Worm (Caenorhabditis elegans): ENCODE data around the gene Y48E1C.4.

Gene Y48E1C.4

DNA sequence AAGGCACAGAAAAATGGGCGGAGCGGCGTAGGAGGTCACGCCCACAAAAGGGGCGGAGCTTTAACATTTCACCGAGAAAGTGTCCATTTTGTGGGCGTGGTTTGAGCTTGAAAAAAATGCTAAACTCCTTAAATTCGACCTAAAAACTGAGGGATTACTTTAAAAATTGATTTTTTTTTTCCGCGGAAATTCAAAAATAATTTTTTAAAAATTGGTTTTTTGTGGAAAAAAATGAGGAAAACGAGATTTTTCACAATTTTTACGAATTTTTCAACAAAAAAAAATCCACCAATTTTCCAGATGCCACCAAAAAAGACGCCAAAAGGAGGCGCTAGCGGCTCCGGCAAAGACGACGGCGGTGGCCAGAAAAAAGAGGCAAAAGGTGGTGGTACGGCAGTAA, 33.9 kb downstream of the Y48E1C.4 start, which contains the start of gene pinn-4:
Gene pinn-4 (plus strand): TSS at position 301 of the 400 bp plus-strand sequence.
- TF ChIP-seq unc-62 (GFP tag; optimal IDR thresholded peaks at IDR 0.05) (no peak), snpc-4 (tag; optimal IDR thresholded peaks at IDR 0.05) (no peak), zag-1 (tag; optimal IDR thresholded peaks at IDR 0.05) (no peak), nhr-67 (tag; optimal IDR thresholded peaks at IDR 0.05) (no peak), egl-27 (tag; optimal IDR thresholded peaks at IDR 0.05) (no peak), nhr-12 (tag; optimal IDR thresholded peaks at IDR 0.05) (no peak), pqm-1 (tag; optimal IDR thresholded peaks at IDR 0.05) (no peak), elt-2 (tag; optimal IDR thresholded peaks at IDR 0.05) (no peak), elt-3 (tag; optimal IDR thresholded peaks at IDR 0.05) (no peak)

DNA sequence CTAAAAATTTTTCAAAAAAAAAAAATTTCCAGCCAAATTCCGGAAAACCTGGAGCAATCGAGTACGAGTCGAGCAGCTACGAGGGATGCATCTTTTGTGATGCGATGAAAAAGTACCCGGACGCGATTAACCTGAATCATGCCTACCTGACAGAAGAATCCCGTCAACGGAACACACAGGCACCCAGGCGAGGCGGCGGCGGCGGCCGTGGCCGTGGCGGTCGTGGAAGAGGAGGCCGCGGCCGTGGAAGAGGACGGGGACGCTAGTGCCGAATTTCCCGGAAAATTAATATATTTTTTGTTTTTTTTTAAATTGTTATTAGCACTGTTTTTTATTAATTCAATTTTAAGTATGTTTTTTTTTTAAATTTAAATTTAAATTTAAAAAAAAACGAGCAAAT, 35.1 kb downstream of the Y48E1C.4 start:
- TF ChIP-seq nhr-237 (tag; optimal IDR thresholded peaks at IDR 0.05) = no peak
- TF ChIP-seq lin-39 (tag; optimal IDR thresholded peaks at IDR 0.05) = no peak
- no peak for TF ChIP-seq lin-15B (tag; optimal IDR thresholded peaks at IDR 0.05)
- no peak for TF ChIP-seq unc-39 (tag; optimal IDR thresholded peaks at IDR 0.05)
- TF ChIP-seq egl-27 (tag; optimal IDR thresholded peaks at IDR 0.05) = no peak
- no peak for TF ChIP-seq nhr-23 (tag; optimal IDR thresholded peaks at IDR 0.05)

DNA sequence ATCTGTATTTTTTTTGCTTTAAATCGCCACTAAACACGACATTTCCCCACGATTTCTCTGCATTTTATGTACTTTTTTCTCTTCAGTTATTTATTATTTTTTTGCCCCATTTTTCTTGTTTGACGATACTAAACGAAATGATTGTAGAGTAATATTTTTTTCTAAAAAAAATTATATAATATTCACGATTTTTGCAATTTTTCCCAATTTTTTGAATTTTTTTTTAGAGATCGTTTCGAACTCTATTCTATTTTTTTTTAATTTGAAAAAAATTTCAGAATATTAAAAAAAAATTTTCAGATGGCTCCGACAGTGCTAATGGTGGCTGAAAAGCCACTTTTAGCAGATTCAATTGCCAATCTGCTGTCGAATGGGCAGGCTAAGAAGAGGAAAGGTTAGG, 47.2 kb downstream of the Y48E1C.4 start, which contains the start of gene Y48C3A.14:
Gene Y48C3A.14 (plus strand): TSS at position 301 of the 400 bp plus-strand sequence.
- TF ChIP-seq nhr-11 (tag; optimal IDR thresholded peaks at IDR 0.05) = no peak
- no peak for TF ChIP-seq ceh-16 (tag; optimal IDR thresholded peaks at IDR 0.05)
- TF ChIP-seq unc-62 (GFP tag; optimal IDR thresholded peaks at IDR 0.05) = no peak
- no peak for TF ChIP-seq mdl-1 (tag; optimal IDR thresholded peaks at IDR 0.05)
- TF ChIP-seq ZK546.5 (tag; optimal IDR thresholded peaks at IDR 0.05) = no peak
- TF ChIP-seq nhr-25 (tag; optimal IDR thresholded peaks at IDR 0.05) = no peak
- TF ChIP-seq nfya-1 (tag; optimal IDR thresholded peaks at IDR 0.05; ENCODE audit: insufficient read depth) = no peak
- no peak for TF ChIP-seq mml-1 (tag; optimal IDR thresholded peaks at IDR 0.05)
- no peak for TF ChIP-seq pha-4 (tag; optimal IDR thresholded peaks at IDR 0.05)
- no peak for TF ChIP-seq ceh-28 (tag; optimal IDR thresholded peaks at IDR 0.05)
- TF ChIP-seq nhr-23 (tag; optimal IDR thresholded peaks at IDR 0.05) = no peak
- no peak for TF ChIP-seq egl-27 (tag; optimal IDR thresholded peaks at IDR 0.05)
- TF ChIP-seq ceh-82 (tag; optimal IDR thresholded peaks at IDR 0.05) = no peak
- TF ChIP-seq ztf-11 (tag; optimal IDR thresholded peaks at IDR 0.05) = no peak
- no peak for TF ChIP-seq daf-12 (tag; optimal IDR thresholded peaks at IDR 0.05)
- TF ChIP-seq egl-5 (tag; optimal IDR thresholded peaks at IDR 0.05) = no peak

All from whole organism, L3 larva.